Fruit fly (Drosophila melanogaster): ENCODE results near the gene CG10211.
A peak's percentile ranks its signal among the peaks of the same experiment; 100 is the strongest.

DNA sequence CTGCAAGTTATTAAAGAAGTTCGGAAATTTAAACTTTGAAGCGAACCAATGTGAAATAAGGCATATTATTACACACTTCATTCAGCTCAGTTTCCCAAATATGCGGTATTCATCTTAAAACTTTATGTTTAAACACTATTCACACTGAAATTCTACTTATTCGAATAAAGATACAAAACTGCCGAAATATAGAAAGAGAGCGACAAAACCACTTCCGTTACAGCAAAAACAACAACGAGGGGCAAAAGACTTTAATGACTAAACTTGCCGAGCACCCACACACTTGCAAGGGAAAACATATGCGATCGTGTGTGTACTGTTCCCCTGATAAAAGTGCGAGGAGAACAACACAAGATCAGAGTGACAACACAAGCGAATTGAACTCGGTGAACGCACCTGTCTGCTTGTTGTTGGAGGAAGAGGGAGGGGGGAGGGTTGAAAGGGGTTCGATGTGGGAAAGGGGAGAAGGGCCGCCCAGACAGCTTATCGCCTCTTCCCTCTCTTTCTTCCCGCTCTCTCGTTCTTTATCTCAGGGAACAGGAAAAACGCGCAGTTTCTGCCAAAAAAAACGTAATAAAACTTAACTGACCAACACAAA is 44.3 kb downstream of the CG10211 start:
- TF ChIP-seq CG8632 (GFP tag; optimal IDR thresholded peaks at IDR 0.05) (no peak), vri (GFP tag; optimal IDR thresholded peaks at IDR 0.05) (peak; percentile 51), CG16779 (tag; optimal IDR thresholded peaks at IDR 0.05) (no peak), dac (GFP tag; optimal IDR thresholded peaks at IDR 0.05) (no peak), CG6792 (GFP tag; optimal IDR thresholded peaks at IDR 0.05) (no peak), ss (GFP tag; optimal IDR thresholded peaks at IDR 0.05) (no peak), net (GFP tag; optimal IDR thresholded peaks at IDR 0.05) (peak; percentile 31), CG11902 (GFP tag; optimal IDR thresholded peaks at IDR 0.05) (no peak), Ets96B (tag; optimal IDR thresholded peaks at IDR 0.05) (no peak)

Data from whole organism, prepupa.